Worm (Caenorhabditis elegans): ENCODE data around the gene ptp-2.

Gene ptp-2

DNA sequence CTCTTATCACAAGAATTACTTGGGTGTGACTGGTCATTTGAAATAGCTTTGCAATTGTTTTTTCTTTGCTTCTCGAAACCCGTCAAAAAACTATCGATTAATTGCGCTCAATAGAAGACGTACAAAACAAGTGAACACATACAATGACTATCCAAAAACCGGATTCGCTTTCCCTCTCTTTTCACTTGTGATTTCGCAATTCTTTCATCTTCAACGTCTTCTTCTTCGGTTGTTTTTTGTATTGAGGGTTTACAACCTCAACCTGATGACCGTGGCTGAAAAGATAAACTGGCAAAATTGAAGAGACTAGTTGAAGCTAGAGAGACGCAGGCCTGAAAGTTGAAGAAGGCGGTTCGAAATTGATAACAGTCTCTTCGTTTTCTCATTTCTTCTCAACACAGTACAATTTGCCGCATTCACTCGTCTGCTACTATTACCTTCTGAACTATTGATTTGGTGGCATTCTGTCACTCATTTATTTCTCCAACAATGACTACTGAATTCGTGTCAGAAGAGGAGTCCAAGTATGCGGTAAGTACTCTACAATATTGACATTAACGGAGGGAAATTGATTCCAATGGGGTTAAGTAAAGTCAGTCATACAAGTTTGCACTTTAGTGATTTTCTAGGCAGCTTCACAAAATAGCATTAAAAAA, 32.4 kb upstream of the ptp-2 start:
- peak; percentile 76; the same call in 1 of the 2 replicates for TF ChIP-seq cebp-1 (GFP tag; IDR thresholded peaks at IDR 0.05)
- peak; percentile 94 for TF ChIP-seq cebp-1 (tag; optimal IDR thresholded peaks at IDR 0.05)
- peak; percentile 64 for TF ChIP-seq lin-40 (tag; optimal IDR thresholded peaks at IDR 0.05)
- TF ChIP-seq nhr-80 (tag; optimal IDR thresholded peaks at IDR 0.05): peak; percentile 43
- TF ChIP-seq hmg-1.2 (GFP tag; IDR thresholded peaks at IDR 0.05): peak; percentile 16; the same call in 1 of the 2 replicates
- TF ChIP-seq dox-1 (GFP tag; IDR thresholded peaks at IDR 0.05): 0 out of 2 replicates have a peak, but pooled peaks have one; percentile 27
- no peak for TF ChIP-seq ceh-40 (GFP tag; IDR thresholded peaks at IDR 0.05)

DNA sequence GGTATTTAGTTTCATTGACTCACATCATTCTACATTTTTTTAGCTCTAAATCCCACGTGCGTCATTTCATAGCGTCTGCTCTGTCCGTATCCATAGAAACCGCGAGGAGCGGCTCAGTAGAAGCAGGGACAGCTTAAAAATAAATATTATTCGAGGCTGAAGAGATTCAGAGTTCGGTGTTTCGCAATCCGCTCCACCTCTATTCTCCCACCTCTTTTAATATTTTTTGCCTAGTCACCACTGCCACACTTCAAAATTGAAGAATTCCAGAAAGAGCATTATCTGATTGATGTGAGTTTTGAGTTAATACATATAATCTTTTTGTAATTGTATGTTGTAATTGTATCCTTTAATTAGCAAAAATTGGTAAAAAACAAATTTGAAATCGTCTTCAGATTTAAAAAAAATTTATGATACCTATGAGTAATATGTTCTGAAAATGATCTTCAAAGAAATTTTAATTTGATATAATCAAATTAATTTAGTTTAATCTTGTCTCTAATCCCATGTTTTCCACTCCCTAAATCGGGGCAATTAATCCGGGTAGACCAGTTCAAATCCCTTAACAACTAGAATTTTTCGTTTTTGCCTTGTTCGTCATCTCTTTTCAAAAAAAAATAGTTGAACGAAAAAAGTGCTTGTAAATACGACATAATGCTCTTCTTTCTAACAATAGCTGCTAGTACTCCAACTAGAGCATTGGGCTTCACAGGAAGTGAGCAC, 28.9 kb upstream of the ptp-2 start:
- TF ChIP-seq cebp-1 (GFP tag; IDR thresholded peaks at IDR 0.05) (0 out of 2 replicates have a peak, but pooled peaks have one; percentile 26), cebp-1 (tag; optimal IDR thresholded peaks at IDR 0.05) (peak; percentile 78), bed-1 (GFP tag; IDR thresholded peaks at IDR 0.05) (no peak), F23B12.7 (tag; optimal IDR thresholded peaks at IDR 0.05; ENCODE audit: insufficient read depth) (no peak)

- no peak for TF ChIP-seq cebp-1 (GFP tag; IDR thresholded peaks at IDR 0.05)
- TF ChIP-seq cebp-1 (tag; optimal IDR thresholded peaks at IDR 0.05): peak; percentile 4
- TF ChIP-seq B0035.1 (tag; optimal IDR thresholded peaks at IDR 0.05): no peak
- TF ChIP-seq sptf-2 (GFP tag; optimal IDR thresholded peaks at IDR 0.05): no peak
- TF ChIP-seq Y53G8AR.9 (GFP tag; conservative IDR thresholded peaks at IDR 0.05): 0 out of 2 replicates have a peak, but pooled peaks have one; percentile 47
- TF ChIP-seq rpc-1 (optimal IDR thresholded peaks at IDR 0.05): no peak
- no peak for TF ChIP-seq rpc-1 (tag; optimal IDR thresholded peaks at IDR 0.05)
- TF ChIP-seq pha-4 (tag; optimal IDR thresholded peaks at IDR 0.05): no peak
- peak; percentile 55 for TF ChIP-seq repo-1 (tag; optimal IDR thresholded peaks at IDR 0.05)
- TF ChIP-seq atf-7 (tag; optimal IDR thresholded peaks at IDR 0.05): peak; percentile 25
- peak; percentile 25 for TF ChIP-seq ztf-26 (tag; optimal IDR thresholded peaks at IDR 0.05)
These were observed 25.6 kb upstream of the ptp-2 start for ce11 chrII:5892813-5893212.

DNA sequence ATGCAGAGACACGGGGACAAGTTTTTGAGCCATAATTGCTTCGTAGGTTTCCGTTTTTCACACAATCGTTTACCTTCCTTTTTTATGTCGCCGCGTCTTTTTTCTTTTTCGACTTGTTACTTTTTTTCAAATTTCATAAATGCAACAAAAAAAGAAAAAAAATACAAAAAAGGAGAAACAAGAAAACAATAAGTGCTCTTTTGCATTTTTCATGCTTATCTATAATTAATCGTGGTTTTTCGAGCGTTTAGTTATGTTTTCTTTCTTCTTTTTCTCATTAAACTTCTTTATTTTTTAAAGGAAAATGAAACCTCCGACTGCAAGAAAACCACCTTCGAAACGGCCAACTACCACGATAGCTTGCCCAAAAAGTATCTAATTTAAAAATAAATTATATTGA, 22.6 kb upstream of the ptp-2 start, which contains the start of gene F59G1.4:
F59G1.4 (plus strand) TSS at position 301 of the 400 bp plus-strand sequence.
- TF ChIP-seq gei-17 (GFP tag; optimal IDR thresholded peaks at IDR 0.05) (no peak), ceh-58 (GFP tag; IDR thresholded peaks at IDR 0.05) (no peak), xnd-1 (tag; optimal IDR thresholded peaks at IDR 0.05) (no peak), ceh-100 (GFP tag; IDR thresholded peaks at IDR 0.05) (no peak), somi-1 (GFP tag; optimal IDR thresholded peaks at IDR 0.05) (no peak), B0336.3 (GFP tag; IDR thresholded peaks at IDR 0.05) (no peak), die-1 (tag; optimal IDR thresholded peaks at IDR 0.05) (no peak), F49E8.2 (tag; optimal IDR thresholded peaks at IDR 0.05; ENCODE audit: insufficient read depth) (no peak), T26A5.8 (tag; optimal IDR thresholded peaks at IDR 0.05) (no peak), snpc-4 (GFP tag; optimal IDR thresholded peaks at IDR 0.05) (no peak), snpc-4 (tag; optimal IDR thresholded peaks at IDR 0.05) (no peak), F57A8.1 (GFP tag; optimal IDR thresholded peaks at IDR 0.05) (no peak), dox-1 (GFP tag; IDR thresholded peaks at IDR 0.05) (no peak), T07F8.4 (tag; optimal IDR thresholded peaks at IDR 0.05) (no peak), ztf-26 (tag; optimal IDR thresholded peaks at IDR 0.05) (no peak), mxl-1 (tag; optimal IDR thresholded peaks at IDR 0.05) (no peak), C17E4.6 (GFP tag; IDR thresholded peaks at IDR 0.05) (no peak), F55B11.4 (tag; optimal IDR thresholded peaks at IDR 0.05; ENCODE audit: borderline replicate concordance, insufficient read depth) (no peak)

Data from whole organism, young adult.